Fruit fly (Drosophila melanogaster) whole organism, prepupa: ENCODE data around the gene tll.

Experiments
- Blimp-1 ChIP-seq: fragments of 200-800 bp; sonication (Bioruptor generic); optimal IDR thresholded peaks from 3 replicates; lab custom pipeline; 2017; ENCODE audit warnings: missing biosample characterization, missing genetic modification characterization, mild to moderate bottlenecking, moderate library complexity, missing genetic modification reagents
- CG10669 ChIP-seq: fragments of 200-800 bp; sonication (Bioruptor generic); optimal IDR thresholded peaks from 3 replicates; lab custom pipeline; 2018; ENCODE audit warnings: missing biosample characterization, mild to moderate bottlenecking, missing genetic modification characterization, moderate library complexity
- CG11902 ChIP-seq: fragments of 200-800 bp; sonication (Bioruptor generic); optimal IDR thresholded peaks from 3 replicates; lab custom pipeline; 2016; ENCODE audit warnings: missing biosample characterization, missing genetic modification characterization
- CG16779 ChIP-seq: fragments of 200-800 bp; sonication (Bioruptor generic); optimal IDR thresholded peaks from 3 replicates; lab custom pipeline; 2017; ENCODE audit warnings: missing biosample characterization, mild to moderate bottlenecking, missing genetic modification characterization
- CG34406 ChIP-seq: fragments of 200-800 bp; sonication (Bioruptor generic); optimal IDR thresholded peaks from 3 replicates; lab custom pipeline; 2016; ENCODE audit warnings: missing biosample characterization, missing genetic modification characterization
- CG3919 ChIP-seq: fragments of 200-800 bp; sonication (Bioruptor generic); optimal IDR thresholded peaks from 3 replicates; lab custom pipeline; 2016; ENCODE audit warnings: missing biosample characterization, missing genetic modification characterization
- CG4318 ChIP-seq: fragments of 200-800 bp; sonication (Bioruptor generic); optimal IDR thresholded peaks from 3 replicates; lab custom pipeline; 2017; ENCODE audit warnings: missing biosample characterization, mild to moderate bottlenecking, missing genetic modification characterization
- CG8319 ChIP-seq: fragments of 200-800 bp; sonication (Bioruptor generic); optimal IDR thresholded peaks from 3 replicates; lab custom pipeline; 2016; ENCODE audit warnings: missing biosample characterization, missing genetic modification characterization
- CG8632 ChIP-seq: fragments of 200-800 bp; sonication (Bioruptor generic); optimal IDR thresholded peaks from 3 replicates; lab custom pipeline; 2016; ENCODE audit warnings: missing biosample characterization, missing genetic modification characterization
- CG9139 ChIP-seq: fragments of 200-800 bp; sonication (Bioruptor generic); optimal IDR thresholded peaks from 3 replicates; lab custom pipeline; 2017; ENCODE audit warnings: missing biosample characterization, mild to moderate bottlenecking, missing genetic modification characterization
- Eip75B ChIP-seq: fragments of 200-800 bp; sonication (Bioruptor generic); optimal IDR thresholded peaks from 3 replicates; lab custom pipeline; 2016; ENCODE audit warnings: missing biosample characterization, missing genetic modification characterization
- Eip78C ChIP-seq: fragments of 200-800 bp; sonication (Bioruptor generic); peaks from one replicate; lab custom pipeline; 2016; ENCODE audit warnings: missing biosample characterization, missing genetic modification characterization
- Gug ChIP-seq: fragments of 200-800 bp; sonication (Bioruptor generic); IDR thresholded peaks from 2 replicates; pipeline ENCODE4 v1.3.6; 2022; ENCODE audit warnings: missing biosample characterization, missing genetic modification characterization
- Hr39 ChIP-seq: fragments of 200-800 bp; sonication (Bioruptor generic); optimal IDR thresholded peaks from 2 replicates; lab custom pipeline; 2016; ENCODE audit warnings: missing biosample characterization, missing genetic modification characterization
- Hr4 ChIP-seq: fragments of 200-800 bp; sonication (Bioruptor generic); optimal IDR thresholded peaks from 3 replicates; lab custom pipeline; 2016; ENCODE audit warnings: missing biosample characterization, missing genetic modification characterization
- Met ChIP-seq: fragments of 200-800 bp; sonication (Bioruptor generic); optimal IDR thresholded peaks from 3 replicates; lab custom pipeline; 2016; ENCODE audit warnings: missing biosample characterization, missing genetic modification characterization
- Sox102F ChIP-seq: fragments of 200-800 bp; sonication (Bioruptor generic); optimal IDR thresholded peaks from 2 replicates; lab custom pipeline; 2016; ENCODE audit warnings: missing biosample characterization, mild to moderate bottlenecking, missing genetic modification characterization
- acj6 ChIP-seq: fragments of 200-800 bp; sonication (Bioruptor generic); optimal IDR thresholded peaks from 3 replicates; lab custom pipeline; 2016; ENCODE audit warnings: missing biosample characterization, missing genetic modification characterization
- cyc ChIP-seq: fragments of 200-800 bp; sonication (Bioruptor generic); optimal IDR thresholded peaks from 3 replicates; lab custom pipeline; 2016; ENCODE audit warnings: missing biosample characterization, missing genetic modification characterization
- eg ChIP-seq: fragments of 200-800 bp; sonication (Bioruptor generic); IDR thresholded peaks from 3 replicates; pipeline ENCODE4 v1.3.6; 2022; ENCODE audit warnings: missing biosample characterization, missing genetic modification characterization
- fd85E ChIP-seq: fragments of 200-800 bp; sonication (Bioruptor generic); optimal IDR thresholded peaks from 3 replicates; lab custom pipeline; 2016; ENCODE audit warnings: missing biosample characterization, missing genetic modification characterization
- fkh ChIP-seq: fragments of 200-800 bp; sonication (Bioruptor generic); optimal IDR thresholded peaks from 3 replicates; lab custom pipeline; 2017; ENCODE audit warnings: missing biosample characterization, mild to moderate bottlenecking, missing genetic modification characterization, moderate library complexity
- net ChIP-seq: fragments of 200-800 bp; sonication (Bioruptor generic); optimal IDR thresholded peaks from 3 replicates; lab custom pipeline; 2016; ENCODE audit warnings: missing biosample characterization, missing genetic modification characterization
- spab ChIP-seq: fragments of 200-800 bp; sonication (Bioruptor generic); optimal IDR thresholded peaks from 2 replicates; lab custom pipeline; 2017; ENCODE audit warnings: missing biosample characterization, mild to moderate bottlenecking, missing genetic modification characterization, missing genetic modification reagents
- ss ChIP-seq, 2 experiments: fragments of 200-800 bp; sonication (Bioruptor generic); optimal IDR thresholded peaks; 2 replicates in 1 of 2; 3 replicates in 1 of 2; lab custom pipeline; 2017 to 2018; ENCODE audit warnings: mild to moderate bottlenecking in 2 of 2, missing biosample characterization in 2 of 2, missing genetic modification characterization in 2 of 2, moderate library complexity in 1 of 2
- svp ChIP-seq: fragments of 200-800 bp; sonication (Bioruptor generic); peaks from one replicate; lab custom pipeline; 2016; ENCODE audit warnings: missing biosample characterization, missing genetic modification characterization
- topi ChIP-seq: fragments of 200-800 bp; sonication (Bioruptor generic); optimal IDR thresholded peaks from 3 replicates; lab custom pipeline; 2016; ENCODE audit warnings: missing biosample characterization, missing genetic modification characterization

Gene tll

DNA sequence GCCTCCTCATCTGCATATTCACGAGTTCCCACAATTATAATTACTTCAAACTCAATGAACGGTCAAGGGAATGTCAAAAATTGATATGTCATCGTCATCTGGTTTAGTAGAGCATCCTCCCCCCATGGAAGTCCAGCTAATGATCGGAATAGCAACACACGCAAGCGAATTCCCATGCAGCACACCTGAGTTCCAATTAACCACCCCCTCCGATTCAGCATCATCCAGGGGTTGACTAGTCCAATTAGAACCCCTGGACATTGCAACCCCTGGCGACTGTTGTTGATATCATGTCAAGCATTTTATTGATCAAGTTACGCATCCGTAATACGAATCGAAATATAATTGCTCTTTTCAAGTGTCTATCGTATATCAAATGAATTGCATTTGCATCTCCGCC is 1.7 kb upstream of the tll start:
- no peak for TF ChIP-seq CG8319 (GFP tag; lab: Kevin White, UChicago)
- no peak for TF ChIP-seq CG9139 (GFP tag; lab: Kevin White, UChicago)
- TF ChIP-seq Met (GFP tag; lab: Kevin White, UChicago), result no peak
- TF ChIP-seq Blimp-1 (GFP tag; lab: Kevin White, UChicago), result no peak
- no peak for TF ChIP-seq topi (GFP tag; lab: Kevin White, UChicago)
- no peak for TF ChIP-seq svp (GFP tag; lab: Kevin White, UChicago)
- no peak for TF ChIP-seq Eip75B (GFP tag; lab: Kevin White, UChicago)
- TF ChIP-seq, all 60 proteins: peak for 0

DNA sequence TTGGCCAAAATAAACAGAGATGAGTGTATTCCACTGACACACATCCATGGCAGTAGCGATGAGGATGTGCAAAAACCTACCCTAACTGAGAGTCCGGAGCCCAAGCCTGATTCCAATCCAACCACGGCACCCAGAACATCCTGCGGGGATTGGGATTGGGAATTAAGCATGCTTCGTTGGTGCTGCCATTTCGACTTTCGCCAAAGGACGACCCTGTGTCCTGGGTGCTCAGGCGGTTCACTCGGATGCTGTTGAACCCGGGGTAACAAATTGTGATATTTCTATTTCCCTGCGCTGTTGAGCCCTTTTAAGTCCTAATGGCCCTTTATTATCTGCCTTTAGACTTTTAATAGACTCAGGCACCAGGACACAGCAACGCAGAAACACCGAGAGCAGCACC is 3.1 kb downstream of the tll start:
- TF ChIP-seq Blimp-1 (GFP tag; lab: Kevin White, UChicago), result no peak
- TF ChIP-seq Hr39 (GFP tag; lab: Kevin White, UChicago), result no peak
- no peak for TF ChIP-seq Gug
- TF ChIP-seq CG34406 (GFP tag; lab: Kevin White, UChicago), result no peak
- TF ChIP-seq Hr4 (GFP tag; lab: Kevin White, UChicago), result no peak
- no peak for TF ChIP-seq Eip78C (GFP tag; lab: Kevin White, UChicago)
- no peak for TF ChIP-seq CG3919 (GFP tag; lab: Kevin White, UChicago)
- no peak for TF ChIP-seq CG16779 (tag; lab: Kevin White, UChicago)
- TF ChIP-seq svp (GFP tag; lab: Kevin White, UChicago), result no peak
- TF ChIP-seq eg (GFP tag; lab: Robert Waterston, UW), result no peak
- TF ChIP-seq cyc (GFP tag; lab: Kevin White, UChicago), result no peak
- no peak for TF ChIP-seq CG11902 (GFP tag; lab: Kevin White, UChicago)
- TF ChIP-seq Sox102F, result no peak

DNA sequence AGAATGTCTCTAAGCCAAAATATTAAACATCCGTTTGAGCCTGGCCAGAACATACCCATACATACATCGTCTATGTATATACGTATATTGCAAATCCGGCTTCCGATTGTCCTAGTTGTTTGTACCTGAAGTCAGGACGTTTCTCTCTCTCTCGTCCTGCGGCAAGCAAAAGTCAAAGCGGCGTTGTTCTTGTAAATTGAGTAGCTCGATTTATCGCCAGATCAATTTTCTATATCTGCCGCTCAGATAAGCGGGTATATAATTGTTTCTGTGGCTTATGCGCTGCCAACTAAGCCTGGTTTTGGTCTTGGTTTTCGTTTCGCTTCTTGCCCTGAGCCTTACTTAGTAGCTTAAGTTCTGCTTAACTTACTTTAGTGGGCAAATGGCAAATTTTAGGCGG is 4.5 kb downstream of the tll start:
- TF ChIP-seq CG8632 (GFP tag; lab: Kevin White, UChicago) (no peak), svp (GFP tag; lab: Kevin White, UChicago) (no peak), CG8319 (GFP tag; lab: Kevin White, UChicago) (no peak), Gug (no peak), eg (GFP tag; lab: Robert Waterston, UW) (no peak), net (GFP tag; lab: Kevin White, UChicago) (no peak), fkh (GFP tag; lab: Kevin White, UChicago) (no peak), CG4318 (GFP tag; lab: Kevin White, UChicago) (no peak), fd85E (GFP tag; lab: Kevin White, UChicago) (no peak)

dm6 chr3R:30859901-30860560 is 7.9 kb downstream of the tll start:
- TF ChIP-seq svp (GFP tag; lab: Kevin White, UChicago), result peak; percentile 49
- TF ChIP-seq CG10669 (GFP tag; lab: Kevin White, UChicago), result peak; percentile 8
- no peak for TF ChIP-seq Gug

dm6 chr3R:30860561-30860928 is 8.4 kb downstream of the tll start:
- peak; percentile 16 to 49 for TF ChIP-seq ss (GFP tag; optimal IDR thresholded peaks at IDR 0.05; lab: Kevin White, UChicago)
- TF ChIP-seq CG34406 (GFP tag; lab: Kevin White, UChicago), result no peak
- TF ChIP-seq acj6 (GFP tag; lab: Kevin White, UChicago), result no peak

dm6 chr3R:30862471-30862870 is 10.4 kb downstream of the tll start:
- TF ChIP-seq spab (GFP tag; lab: Kevin White, UChicago) (no peak), eg (GFP tag; lab: Robert Waterston, UW) (peak; percentile 32; the same call in 1 of the 3 replicates), Eip78C (GFP tag; lab: Kevin White, UChicago) (peak; percentile 60)

DNA sequence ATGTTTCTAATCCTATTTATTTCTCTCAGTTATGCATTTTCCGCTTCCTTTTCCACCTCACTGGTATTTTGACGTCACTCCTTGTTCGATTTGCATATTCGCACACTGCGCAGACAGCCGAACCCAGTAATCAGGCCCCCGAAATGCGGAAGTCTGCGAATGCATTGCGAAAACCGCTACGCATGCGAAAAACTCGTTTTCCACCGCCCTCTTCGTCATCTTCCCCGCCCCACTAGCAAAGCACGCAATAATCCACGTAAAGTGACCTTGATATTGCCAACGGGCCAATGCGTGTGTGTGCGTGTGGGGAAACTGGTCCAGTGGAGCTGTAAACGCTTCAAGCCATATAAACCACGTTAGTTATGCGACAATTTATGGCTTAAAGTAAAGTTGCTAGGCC is 11.9 kb downstream of the tll start:
- TF ChIP-seq cyc (GFP tag; lab: Kevin White, UChicago) (no peak), ss (GFP tag; optimal IDR thresholded peaks at IDR 0.05; lab: Kevin White, UChicago) (peak in 1 of 2 experiments; percentile 92), Hr39 (GFP tag; lab: Kevin White, UChicago) (no peak), Eip75B (GFP tag; lab: Kevin White, UChicago) (peak; percentile 26)
- TF ChIP-seq, all 60 proteins: peak for 2
